Worm (Caenorhabditis elegans) whole organism, midembryonic: ENCODE results near the gene F13E9.16.

Source experiments
- T22C8.4 ChIP-seq: fragments of 200-800 bp; sonication (Bioruptor generic); IDR thresholded peaks from 2 replicates; pipeline ENCODE4 v1.3.6; 2022; ENCODE audit warnings: missing genetic modification characterization, missing compliant biosample characterization
- med-1 ChIP-seq: sonication (generic microtip); optimal IDR thresholded peaks from 2 replicates; lab custom pipeline; 2017; ENCODE audit warnings: missing genetic modification characterization, mild to moderate bottlenecking, missing compliant biosample characterization, antibody characterized with exemption, missing genetic modification reagents; ENCODE audit not compliant: insufficient read depth

ce11 chrIV:10867370-10868146 lies 19.6 kb downstream of the F13E9.16 start:
- TF ChIP-seq T22C8.4 (GFP tag; lab: Robert Waterston, UW): no peak
- no peak for TF ChIP-seq med-1 (GFP tag; lab: Kevin White, UChicago)
